Worm (Caenorhabditis elegans) whole organism, mixed stage, embryonic: ENCODE measurements around the gene mog-1.

ENCODE experiments used
- blmp-1 ChIP-seq: fragments of 150-350 bp; optimal IDR thresholded peaks from 2 replicates; lab custom pipeline; 2014; ENCODE audit warnings: missing biosample characterization, missing genetic modification characterization
- ceh-43 ChIP-seq: fragments of 200-800 bp; sonication (Bioruptor generic); optimal IDR thresholded peaks from 2 replicates; lab custom pipeline; 2018; ENCODE audit warnings: mild to moderate bottlenecking, missing genetic modification characterization, moderate library complexity, missing compliant biosample characterization
- elt-3 ChIP-seq: fragments of 150-350 bp; optimal IDR thresholded peaks from 2 replicates; lab custom pipeline; 2014; ENCODE audit warnings: missing biosample characterization, missing genetic modification characterization
- lin-13 ChIP-seq: fragments of 150-350 bp; optimal IDR thresholded peaks from 2 replicates; lab custom pipeline; 2014; ENCODE audit warnings: missing biosample characterization, missing genetic modification characterization
- lsy-2 ChIP-seq: fragments of 150-350 bp; optimal IDR thresholded peaks from 2 replicates; lab custom pipeline; 2014; ENCODE audit warnings: missing biosample characterization, missing genetic modification characterization
- mls-2 ChIP-seq: sonication (generic microtip); optimal IDR thresholded peaks from 2 replicates; lab custom pipeline; 2016; ENCODE audit warnings: mild to moderate bottlenecking, missing genetic modification characterization, moderate library complexity, missing compliant biosample characterization
- nhr-76 ChIP-seq: sonication (generic microtip); optimal IDR thresholded peaks from 2 replicates; lab custom pipeline; 2017; ENCODE audit warnings: missing biosample characterization, missing genetic modification characterization
- pha-4 ChIP-seq: fragments of 150-350 bp; optimal IDR thresholded peaks from 2 replicates; lab custom pipeline; 2018; ENCODE audit warnings: missing biosample characterization, missing genetic modification reagents, missing genetic modification characterization
- sem-2 ChIP-seq: fragments of 200-800 bp; sonication (Bioruptor generic); optimal IDR thresholded peaks from 2 replicates; lab custom pipeline; 2018; ENCODE audit warnings: mild to moderate bottlenecking, missing genetic modification characterization, missing compliant biosample characterization
- snpc-4 ChIP-seq: fragments of 150-350 bp; optimal IDR thresholded peaks from 2 replicates; lab custom pipeline; 2014; ENCODE audit warnings: missing biosample characterization, missing genetic modification characterization
- unc-62 ChIP-seq: fragments of 150-350 bp; optimal IDR thresholded peaks from 2 replicates; lab custom pipeline; 2014; ENCODE audit warnings: missing biosample characterization, missing genetic modification reagents, missing genetic modification characterization
- zip-8 ChIP-seq: fragments of 150-350 bp; optimal IDR thresholded peaks from 2 replicates; lab custom pipeline; 2014; ENCODE audit warnings: missing biosample characterization, missing genetic modification characterization

- TF ChIP-seq elt-3 (tag; lab: Kevin White, UChicago) (no peak), pha-4 (tag; lab: Kevin White, UChicago) (no peak), ceh-43 (GFP tag; lab: Kevin White, UChicago) (no peak), lin-13 (tag; lab: Kevin White, UChicago) (no peak), mls-2 (tag; lab: Kevin White, UChicago) (no peak), snpc-4 (tag; lab: Kevin White, UChicago) (no peak), sem-2 (no peak), unc-62 (no peak), nhr-76 (no peak), lsy-2 (tag; lab: Kevin White, UChicago) (no peak), blmp-1 (tag; lab: Kevin White, UChicago) (no peak), zip-8 (tag; lab: Kevin White, UChicago) (no peak)
These were observed 13.4 kb upstream of the mog-1 start for ce11 chrIII:9969371-9969770.
